Worm (Caenorhabditis elegans): Measurements from ENCODE around the gene ubxn-4.

- TF ChIP-seq him-1 (tag; optimal IDR thresholded peaks at IDR 0.05) = no peak
- no peak for TF ChIP-seq dao-5 (tag; optimal IDR thresholded peaks at IDR 0.05)
Measured at ce11 chrIII:8449160-8449807, 43.9 kb upstream of the ubxn-4 start, which contains the start of gene mrpl-32.

Data from whole organism, L4/young adult.